Fruit fly (Drosophila melanogaster) whole organism, embryonic: ENCODE measurements around the gene CG2685.

Source experiments
- B-H1 ChIP-seq: fragments of 200-800 bp; sonication (Bioruptor generic); IDR thresholded peaks from 3 replicates; pipeline ENCODE4 v1.3.6; 2022; ENCODE audit warnings: missing biosample characterization, missing genetic modification characterization
- CG1024 ChIP-seq: fragments of 200-800 bp; sonication (Bioruptor generic); IDR thresholded peaks from 2 replicates; pipeline ENCODE4 v1.3.6; 2022; ENCODE audit warnings: missing biosample characterization, missing genetic modification characterization
- CG10366 ChIP-seq: fragments of 200-800 bp; sonication (Bioruptor generic); IDR thresholded peaks from 2 replicates; pipeline ENCODE4 v1.3.6; 2022; ENCODE audit warnings: missing biosample characterization, missing genetic modification characterization
- CG12391 ChIP-seq: fragments of 200-800 bp; sonication (Bioruptor generic); optimal IDR thresholded peaks from 3 replicates; lab custom pipeline; 2018; ENCODE audit warnings: missing biosample characterization, mild to moderate bottlenecking, missing genetic modification characterization, moderate library complexity
- CG13424 ChIP-seq: fragments of 200-800 bp; sonication (Bioruptor generic); optimal IDR thresholded peaks from 2 replicates; lab custom pipeline; 2019; ENCODE audit warnings: missing biosample characterization, mild to moderate bottlenecking, missing genetic modification characterization, moderate library complexity
- CG15269 ChIP-seq: fragments of 200-800 bp; sonication (Bioruptor generic); optimal IDR thresholded peaks from 2 replicates; lab custom pipeline; 2018; ENCODE audit warnings: missing biosample characterization, mild to moderate bottlenecking, missing genetic modification characterization, moderate library complexity
- CG16863 ChIP-seq: fragments of 200-800 bp; sonication (Bioruptor generic); optimal IDR thresholded peaks from 3 replicates; lab custom pipeline; 2016; ENCODE audit warnings: missing biosample characterization, missing genetic modification characterization
- CG17328 ChIP-seq: fragments of 200-800 bp; sonication (Bioruptor generic); IDR thresholded peaks from 2 replicates; pipeline ENCODE4 v1.3.6; 2022; ENCODE audit warnings: missing biosample characterization, missing genetic modification characterization
- CG17359 ChIP-seq: fragments of 200-800 bp; sonication (Bioruptor generic); optimal IDR thresholded peaks from 3 replicates; lab custom pipeline; 2018; ENCODE audit warnings: missing biosample characterization, mild to moderate bottlenecking, missing genetic modification characterization, moderate library complexity
- CG17361 ChIP-seq: fragments of 200-800 bp; sonication (Bioruptor generic); IDR thresholded peaks from 3 replicates; pipeline ENCODE4 v1.3.6; 2022; ENCODE audit warnings: missing biosample characterization, missing genetic modification characterization
- CG17385 ChIP-seq: fragments of 200-800 bp; sonication (Bioruptor generic); optimal IDR thresholded peaks from 3 replicates; lab custom pipeline; 2018; ENCODE audit warnings: missing biosample characterization, mild to moderate bottlenecking, missing genetic modification characterization
- CG17568 ChIP-seq: fragments of 200-800 bp; sonication (Bioruptor generic); optimal IDR thresholded peaks from 2 replicates; lab custom pipeline; 2018; ENCODE audit warnings: missing biosample characterization, mild to moderate bottlenecking, missing genetic modification characterization, moderate library complexity
- CG18599 ChIP-seq: fragments of 200-800 bp; sonication (Bioruptor generic); optimal IDR thresholded peaks from 3 replicates; lab custom pipeline; 2017; ENCODE audit warnings: missing biosample characterization, missing genetic modification characterization, mild to moderate bottlenecking, moderate library complexity, missing genetic modification reagents
- CG30403 ChIP-seq: fragments of 200-800 bp; sonication (Bioruptor generic); optimal IDR thresholded peaks from 3 replicates; lab custom pipeline; 2016; ENCODE audit warnings: missing biosample characterization, missing genetic modification characterization
- CG31441 ChIP-seq: fragments of 200-800 bp; sonication (Bioruptor generic); IDR thresholded peaks from 2 replicates; pipeline ENCODE4 v1.3.6; 2022; ENCODE audit warnings: missing biosample characterization, missing genetic modification characterization
- CG32532 ChIP-seq: fragments of 200-800 bp; sonication (Bioruptor generic); IDR thresholded peaks from 2 replicates; pipeline ENCODE4 v1.3.6; 2022; ENCODE audit warnings: missing biosample characterization, missing genetic modification characterization
- CG4404 ChIP-seq: fragments of 200-800 bp; sonication (Bioruptor generic); IDR thresholded peaks from 2 replicates; pipeline ENCODE4 v1.3.6; 2022; ENCODE audit warnings: missing biosample characterization, missing genetic modification characterization
- CG6254 ChIP-seq: fragments of 200-800 bp; sonication (Bioruptor generic); optimal IDR thresholded peaks from 3 replicates; lab custom pipeline; 2017; ENCODE audit warnings: mild to moderate bottlenecking, missing biosample characterization, missing genetic modification reagents, missing genetic modification characterization
- CG8290 ChIP-seq, 3 experiments: fragments of 200-800 bp; sonication (Bioruptor generic); optimal IDR thresholded peaks; 2 replicates each; lab custom pipeline; 2016 to 2019; ENCODE audit warnings: missing biosample characterization in 3 of 3, missing genetic modification characterization in 3 of 3, mild to moderate bottlenecking in 2 of 3, moderate library complexity in 1 of 3
- CG8388 ChIP-seq: fragments of 200-800 bp; sonication (Bioruptor generic); optimal IDR thresholded peaks from 2 replicates; lab custom pipeline; 2019; ENCODE audit warnings: missing biosample characterization, mild to moderate bottlenecking, missing genetic modification characterization, moderate library complexity
- HHEX ChIP-seq: fragments of 200-800 bp; sonication (Bioruptor generic); optimal IDR thresholded peaks from 3 replicates; lab custom pipeline; 2017; ENCODE audit warnings: missing biosample characterization, mild to moderate bottlenecking, missing genetic modification characterization, missing genetic modification reagents
- HLH3B ChIP-seq: fragments of 200-800 bp; sonication (Bioruptor generic); IDR thresholded peaks from 2 replicates; pipeline ENCODE4 v1.3.6; 2022; ENCODE audit warnings: missing biosample characterization, missing genetic modification characterization
- Hsf ChIP-seq: fragments of 200-800 bp; sonication (Bioruptor generic); optimal IDR thresholded peaks from 3 replicates; lab custom pipeline; 2016; ENCODE audit warnings: missing biosample characterization, missing genetic modification characterization
- Lhr ChIP-seq: fragments of 200-800 bp; sonication (Bioruptor generic); optimal IDR thresholded peaks from 3 replicates; lab custom pipeline; 2017; ENCODE audit warnings: mild to moderate bottlenecking, missing biosample characterization, missing genetic modification reagents, missing genetic modification characterization
- MBD-R2 ChIP-seq: fragments of 200-800 bp; sonication (Bioruptor generic); IDR thresholded peaks from 2 replicates; pipeline ENCODE4 v1.3.6; 2022; ENCODE audit warnings: missing biosample characterization, missing genetic modification characterization
- PHDP ChIP-seq: fragments of 200-800 bp; sonication (Bioruptor generic); optimal IDR thresholded peaks from 3 replicates; lab custom pipeline; 2018; ENCODE audit warnings: missing biosample characterization, mild to moderate bottlenecking, missing genetic modification characterization, moderate library complexity
- Ptx1 ChIP-seq: fragments of 200-800 bp; sonication (Bioruptor generic); IDR thresholded peaks from 2 replicates; pipeline ENCODE4 v1.3.6; 2022; ENCODE audit warnings: missing biosample characterization, missing genetic modification characterization
- Sox100B ChIP-seq: fragments of 200-800 bp; sonication (Bioruptor generic); optimal IDR thresholded peaks from 3 replicates; lab custom pipeline; 2018; ENCODE audit warnings: missing biosample characterization, mild to moderate bottlenecking, missing genetic modification characterization
- Sox102F ChIP-seq: fragments of 200-800 bp; sonication (Bioruptor generic); optimal IDR thresholded peaks from 2 replicates; lab custom pipeline; 2018; ENCODE audit warnings: missing biosample characterization, mild to moderate bottlenecking, missing genetic modification characterization, moderate library complexity
- Ssrp ChIP-seq: fragments of 200-800 bp; sonication (Bioruptor generic); optimal IDR thresholded peaks from 2 replicates; lab custom pipeline; 2018; ENCODE audit warnings: missing biosample characterization, mild to moderate bottlenecking, missing genetic modification characterization, moderate library complexity
- az2 ChIP-seq: fragments of 200-800 bp; sonication (Bioruptor generic); optimal IDR thresholded peaks from 3 replicates; lab custom pipeline; 2016; ENCODE audit warnings: missing biosample characterization, missing genetic modification characterization
- chif ChIP-seq, 2 experiments: fragments of 200-800 bp; sonication (Bioruptor generic); optimal IDR thresholded peaks; 3 replicates each; lab custom pipeline; 2016; ENCODE audit warnings: missing biosample characterization in 2 of 2, missing genetic modification characterization in 2 of 2
- ci ChIP-seq: fragments of 200-800 bp; sonication (Bioruptor generic); IDR thresholded peaks from 3 replicates; pipeline ENCODE4 v1.3.6; 2022; ENCODE audit warnings: missing biosample characterization, missing genetic modification characterization
- dmrt99B ChIP-seq: fragments of 200-800 bp; sonication (Bioruptor generic); optimal IDR thresholded peaks from 2 replicates; lab custom pipeline; 2018; ENCODE audit warnings: missing biosample characterization, mild to moderate bottlenecking, missing genetic modification characterization, moderate library complexity
- dpn ChIP-seq, 2 experiments: fragments of 200-800 bp; sonication (Bioruptor generic); optimal IDR thresholded peaks; 3 replicates each; lab custom pipeline; 2016; ENCODE audit warnings: missing biosample characterization in 2 of 2, missing genetic modification characterization in 2 of 2
- dysf ChIP-seq: fragments of 200-800 bp; sonication (Bioruptor generic); IDR thresholded peaks from 3 replicates; pipeline ENCODE4 v1.3.6; 2022; ENCODE audit warnings: missing biosample characterization, missing genetic modification characterization
- ewg ChIP-seq: fragments of 200-800 bp; sonication (Bioruptor generic); optimal IDR thresholded peaks from 3 replicates; lab custom pipeline; 2017; ENCODE audit warnings: mild to moderate bottlenecking, missing biosample characterization, missing genetic modification reagents, missing genetic modification characterization
- fd64A ChIP-seq: fragments of 200-800 bp; sonication (Bioruptor generic); optimal IDR thresholded peaks from 3 replicates; lab custom pipeline; 2018; ENCODE audit warnings: missing biosample characterization, mild to moderate bottlenecking, missing genetic modification characterization
- grau ChIP-seq: fragments of 200-800 bp; optimal IDR thresholded peaks from 3 replicates; lab custom pipeline; 2019; ENCODE audit warnings: missing biosample characterization, mild to moderate bottlenecking, missing genetic modification characterization, moderate library complexity
- kni ChIP-seq: fragments of 200-800 bp; sonication (Bioruptor generic); optimal IDR thresholded peaks from 3 replicates; lab custom pipeline; 2017; ENCODE audit warnings: mild to moderate bottlenecking, missing biosample characterization, missing genetic modification reagents, missing genetic modification characterization
- lov ChIP-seq, 2 experiments: fragments of 200-800 bp in 1 of 2; fragments of >200 bp in 1 of 2; sonication (Bioruptor generic) in 1 of 2; IDR thresholded peaks in 1 of 2; optimal IDR thresholded peaks in 1 of 2; 2 replicates in 1 of 2; 3 replicates in 1 of 2; pipeline versions ENCODE4 v1.3.6 to Lab custom; 2017 to 2022; ENCODE audit warnings: missing biosample characterization in 1 of 2, missing genetic modification characterization in 1 of 2
- prd ChIP-seq, 3 experiments: fragments of >200 bp in 2 of 3; fragments of 200-800 bp in 1 of 3; sonication (Bioruptor generic) in 1 of 3; optimal IDR thresholded peaks in 2 of 3; IDR thresholded peaks in 1 of 3; 2 replicates in 2 of 3; 3 replicates in 1 of 3; pipeline versions ENCODE4 v1.3.6 to Lab custom; 2017 to 2022; ENCODE audit warnings: missing biosample characterization in 1 of 3, missing genetic modification characterization in 1 of 3
- psq ChIP-seq: fragments of 200-800 bp; sonication (Bioruptor generic); optimal IDR thresholded peaks from 2 replicates; lab custom pipeline; 2017; ENCODE audit warnings: missing biosample characterization, missing genetic modification characterization
- sens ChIP-seq: fragments of 200-800 bp; sonication (Bioruptor generic); peaks from one replicate; lab custom pipeline; 2016; ENCODE audit warnings: missing biosample characterization, missing genetic modification characterization
- sob ChIP-seq: fragments of 200-800 bp; sonication (Bioruptor generic); IDR thresholded peaks from 2 replicates; pipeline ENCODE4 v1.3.6; 2022; ENCODE audit warnings: missing biosample characterization, missing genetic modification characterization
- tgo ChIP-seq: fragments of 200-800 bp; sonication (Bioruptor generic); IDR thresholded peaks from 3 replicates; pipeline ENCODE4 v1.3.6; 2022; ENCODE audit warnings: missing biosample characterization, missing genetic modification characterization
- vvl ChIP-seq: fragments of 200-800 bp; sonication (Bioruptor generic); IDR thresholded peaks from 2 replicates; pipeline ENCODE4 v1.3.6; 2022; ENCODE audit warnings: missing biosample characterization, missing genetic modification characterization
- zen2 ChIP-seq: fragments of 200-800 bp; sonication (Bioruptor generic); IDR thresholded peaks from 3 replicates; pipeline ENCODE4 v1.3.6; 2022; ENCODE audit warnings: missing biosample characterization, missing genetic modification characterization; ENCODE audit not compliant: partially characterized antibody

The CG2685 gene

DNA sequence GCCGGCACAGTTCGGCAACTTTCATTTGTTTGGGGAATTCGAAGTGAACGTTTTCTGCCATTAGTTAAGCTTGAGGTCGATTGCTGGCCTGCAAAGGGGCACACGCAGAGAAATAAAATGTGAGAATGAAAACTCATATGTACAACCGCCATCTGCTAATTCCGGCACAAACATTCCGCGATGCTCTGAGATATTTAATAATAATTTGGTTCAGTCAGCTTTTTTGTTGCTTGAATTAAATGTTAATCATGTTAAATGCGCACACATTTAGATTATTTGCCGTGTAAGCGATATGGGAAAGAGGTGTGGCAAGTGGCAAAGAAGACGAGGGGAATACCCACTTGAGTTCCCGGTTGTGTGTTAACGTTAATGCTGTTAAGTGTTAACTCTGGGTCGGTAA is 43.6 kb upstream of the CG2685 start (continued):
- peak; percentile 54 for TF ChIP-seq dmrt99B (tag; lab: Kevin White, UChicago)
- TF ChIP-seq Ptx1 (GFP tag; lab: Robert Waterston, UW), result peak; percentile 58
- 0 out of 3 replicates have a peak, but pooled peaks have one; percentile 13 for TF ChIP-seq CG17361 (GFP tag; lab: Robert Waterston, UW)
- no peak for TF ChIP-seq CG6254 (GFP tag; lab: Kevin White, UChicago)
- no peak for TF ChIP-seq CG17568 (GFP tag; lab: Kevin White, UChicago)
- TF ChIP-seq CG17328 (GFP tag; lab: Robert Waterston, UW), result peak; percentile 22; the same call in 1 of the 2 replicates
- TF ChIP-seq CG13424 (tag; lab: Kevin White, UChicago), result peak; percentile 10
- TF ChIP-seq CG1024 (GFP tag; lab: Robert Waterston, UW), result no peak
- no peak for TF ChIP-seq zen2
- peak; percentile 0 for TF ChIP-seq CG12391 (tag; lab: Kevin White, UChicago)
- TF ChIP-seq CG8290 (GFP tag; optimal IDR thresholded peaks at IDR 0.05; lab: Kevin White, UChicago), result no peak
- TF ChIP-seq CG8290 (tag; optimal IDR thresholded peaks at IDR 0.05; lab: Kevin White, UChicago), result peak in 1 of 2 experiments; percentile 44
- TF ChIP-seq CG30403 (GFP tag; lab: Kevin White, UChicago), result peak; percentile 1
- peak; percentile 32 for TF ChIP-seq HHEX
- TF ChIP-seq PHDP (tag; lab: Kevin White, UChicago), result peak; percentile 5
- no peak for TF ChIP-seq fd64A
- peak; percentile 67 for TF ChIP-seq sens (GFP tag; lab: Kevin White, UChicago)
- peak; percentile 5 for TF ChIP-seq ewg (GFP tag; lab: Kevin White, UChicago)
- TF ChIP-seq chif (GFP tag; optimal IDR thresholded peaks at IDR 0.05; lab: Kevin White, UChicago), result peak in 1 of 2 experiments; percentile 5
- TF ChIP-seq CG15269 (tag; lab: Kevin White, UChicago), result peak; percentile 15
- TF ChIP-seq B-H1 (GFP tag; lab: Robert Waterston, UW), result no peak; the same call in 2 of the 3 replicates
- TF ChIP-seq ci (GFP tag; lab: Robert Waterston, UW), result 0 out of 3 replicates have a peak, but pooled peaks have one; percentile 41
- no peak for TF ChIP-seq Lhr (GFP tag; lab: Kevin White, UChicago)
- peak; percentile 1 for TF ChIP-seq Sox100B (GFP tag; lab: Kevin White, UChicago)
- no peak for TF ChIP-seq psq (GFP tag; lab: Kevin White, UChicago)
- TF ChIP-seq CG8388 (GFP tag; lab: Kevin White, UChicago), result no peak
- TF ChIP-seq HLH3B (GFP tag; lab: Robert Waterston, UW), result peak; percentile 56
- TF ChIP-seq grau, result peak; percentile 17
- 0 out of 2 replicates have a peak, but pooled peaks have one; percentile 21 for TF ChIP-seq sob
- TF ChIP-seq CG16863, result no peak
- TF ChIP-seq CG32532 (GFP tag; lab: Robert Waterston, UW), result 0 out of 2 replicates have a peak, but pooled peaks have one; percentile 12
- TF ChIP-seq Ssrp (tag; lab: Kevin White, UChicago), result peak; percentile 6
- TF ChIP-seq dysf (GFP tag; lab: Robert Waterston, UW), result peak; percentile 66
- TF ChIP-seq kni (GFP tag; lab: Kevin White, UChicago), result no peak
- TF ChIP-seq CG18599 (GFP tag; lab: Kevin White, UChicago), result peak; percentile 38
- peak; percentile 21; the same call in 1 of the 3 replicates for TF ChIP-seq tgo (GFP tag; lab: Robert Waterston, UW)
- no peak for TF ChIP-seq MBD-R2
- peak; percentile 35 for TF ChIP-seq vvl (GFP tag; lab: Robert Waterston, UW)
- TF ChIP-seq Sox102F (GFP tag; lab: Kevin White, UChicago), result peak; percentile 52
- no peak for TF ChIP-seq prd (optimal IDR thresholded peaks at IDR 0.05; lab: Kevin White, UChicago)
- TF ChIP-seq prd (GFP tag; IDR thresholded peaks at IDR 0.05; lab: Robert Waterston, UW), result 0 out of 3 replicates have a peak, but pooled peaks have one; percentile 29
- peak; percentile 8; the same call in 1 of the 2 replicates for TF ChIP-seq CG4404 (GFP tag; lab: Robert Waterston, UW)
- TF ChIP-seq CG17359, result peak; percentile 39
- peak in 1 of 2 experiments; percentile 6 for TF ChIP-seq dpn (GFP tag; optimal IDR thresholded peaks at IDR 0.05; lab: Kevin White, UChicago)
- peak; percentile 17 for TF ChIP-seq CG17385 (GFP tag; lab: Kevin White, UChicago)
- 0 out of 2 replicates have a peak, but pooled peaks have one; percentile 29 for TF ChIP-seq CG31441 (GFP tag; lab: Robert Waterston, UW)
- TF ChIP-seq Hsf, result peak; percentile 21
- peak; percentile 14 for TF ChIP-seq az2
- no peak for TF ChIP-seq lov (optimal IDR thresholded peaks at IDR 0.05; lab: Kevin White, UChicago)
- TF ChIP-seq lov (GFP tag; IDR thresholded peaks at IDR 0.05; lab: Robert Waterston, UW), result no peak
- peak; percentile 21; the same call in 1 of the 2 replicates for TF ChIP-seq CG10366
